Fruit fly (Drosophila melanogaster): ENCODE results near the gene Rpn13R.
A peak's percentile ranks its signal among the peaks of the same experiment; 100 is the strongest.

Rpn13R gene

dm6 chrX:5084146-5085085 lies 47.3 kb upstream of the Rpn13R start, which contains the start of gene CG32767 (continued):
- TF ChIP-seq stc (GFP tag; IDR thresholded peaks at IDR 0.05) (0 out of 2 replicates have a peak, but pooled peaks have one; percentile 34), nerfin-2 (GFP tag; IDR thresholded peaks at IDR 0.05; ENCODE audit: partially characterized antibody) (peak; percentile 81), CG7839 (tag; optimal IDR thresholded peaks at IDR 0.05) (peak; percentile 46), hkb (optimal IDR thresholded peaks at IDR 0.05) (no peak), hkb (GFP tag; IDR thresholded peaks at IDR 0.05) (no peak), CG13424 (tag; optimal IDR thresholded peaks at IDR 0.05) (peak; percentile 18), CG14710 (tag; optimal IDR thresholded peaks at IDR 0.05) (peak; percentile 40), CG15269 (tag; optimal IDR thresholded peaks at IDR 0.05) (peak; percentile 39), Rfx (GFP tag; IDR thresholded peaks at IDR 0.05) (peak; percentile 37; the same call in 1 of the 2 replicates), tna (GFP tag; IDR thresholded peaks at IDR 0.05; ENCODE audit: partially characterized antibody) (peak; percentile 80), CG4730 (GFP tag; IDR thresholded peaks at IDR 0.05) (peak; percentile 19; the same call in 1 of the 2 replicates), gt (GFP tag; IDR thresholded peaks at IDR 0.05) (no peak), eyg (GFP tag; optimal IDR thresholded peaks at IDR 0.05) (peak; percentile 18), zfh1 (GFP tag; IDR thresholded peaks at IDR 0.05) (peak; percentile 36; the same call in 1 of the 3 replicates), Scr (GFP tag; IDR thresholded peaks at IDR 0.05; ENCODE audit: partially characterized antibody) (peak; percentile 90), dmrt99B (tag; optimal IDR thresholded peaks at IDR 0.05) (peak; percentile 41), ems (GFP tag; optimal IDR thresholded peaks at IDR 0.05) (peak; percentile 47), az2 (GFP tag; optimal IDR thresholded peaks at IDR 0.05) (peak; percentile 16), stwl (tag; optimal IDR thresholded peaks at IDR 0.05) (peak; percentile 41), CG8290 (GFP tag; optimal IDR thresholded peaks at IDR 0.05) (no peak), CG8290 (tag; optimal IDR thresholded peaks at IDR 0.05) (peak in 1 of 2 experiments; percentile 36), mam (GFP tag; optimal IDR thresholded peaks at IDR 0.05) (peak; percentile 42), z (GFP tag; IDR thresholded peaks at IDR 0.05) (no peak), CG10274 (GFP tag; optimal IDR thresholded peaks at IDR 0.05) (no peak), Antp (GFP tag; optimal IDR thresholded peaks at IDR 0.05) (peak; percentile 29), MTF-1 (GFP tag; optimal IDR thresholded peaks at IDR 0.05; ENCODE audit: borderline replicate concordance) (no peak), unc-4 (GFP tag; IDR thresholded peaks at IDR 0.05; ENCODE audit: partially characterized antibody) (peak; percentile 88), dpn (GFP tag; optimal IDR thresholded peaks at IDR 0.05) (peak; percentile 10 to 36), jumu (GFP tag; optimal IDR thresholded peaks at IDR 0.05) (peak; percentile 6), tin (GFP tag; optimal IDR thresholded peaks at IDR 0.05) (peak; percentile 15), CG32772 (GFP tag; IDR thresholded peaks at IDR 0.05) (no peak), CG2120 (GFP tag; optimal IDR thresholded peaks at IDR 0.05) (peak; percentile 38), Opbp (GFP tag; IDR thresholded peaks at IDR 0.05; ENCODE audit: partially characterized antibody) (peak; percentile 97), tll (GFP tag; optimal IDR thresholded peaks at IDR 0.05) (no peak), CG6689 (GFP tag; IDR thresholded peaks at IDR 0.05) (peak; percentile 34; the same call in 1 of the 2 replicates), Med (GFP tag) (peak; percentile 93), HLH4C (GFP tag; IDR thresholded peaks at IDR 0.05; ENCODE audit: partially characterized antibody) (peak; percentile 81), schlank (tag; optimal IDR thresholded peaks at IDR 0.05) (no peak), Hr51 (GFP tag; optimal IDR thresholded peaks at IDR 0.05) (peak in 1 of 2 experiments; percentile 26), CG11504 (tag; optimal IDR thresholded peaks at IDR 0.05) (peak; percentile 35), nerfin-1 (tag; optimal IDR thresholded peaks at IDR 0.05) (peak; percentile 2), hb (GFP tag; IDR thresholded peaks at IDR 0.05; ENCODE audit: partially characterized antibody) (peak; percentile 87), fd64A (GFP tag; optimal IDR thresholded peaks at IDR 0.05) (no peak), ttk (GFP tag; IDR thresholded peaks at IDR 0.05) (no peak), CG2199 (GFP tag; IDR thresholded peaks at IDR 0.05) (no peak), CG10959 (GFP tag; IDR thresholded peaks at IDR 0.05) (no peak), shn (GFP tag; optimal IDR thresholded peaks at IDR 0.05) (no peak), PHDP (tag; optimal IDR thresholded peaks at IDR 0.05) (peak; percentile 22)
